Worm (Caenorhabditis elegans): ENCODE results near the gene str-188.

str-188 gene

DNA sequence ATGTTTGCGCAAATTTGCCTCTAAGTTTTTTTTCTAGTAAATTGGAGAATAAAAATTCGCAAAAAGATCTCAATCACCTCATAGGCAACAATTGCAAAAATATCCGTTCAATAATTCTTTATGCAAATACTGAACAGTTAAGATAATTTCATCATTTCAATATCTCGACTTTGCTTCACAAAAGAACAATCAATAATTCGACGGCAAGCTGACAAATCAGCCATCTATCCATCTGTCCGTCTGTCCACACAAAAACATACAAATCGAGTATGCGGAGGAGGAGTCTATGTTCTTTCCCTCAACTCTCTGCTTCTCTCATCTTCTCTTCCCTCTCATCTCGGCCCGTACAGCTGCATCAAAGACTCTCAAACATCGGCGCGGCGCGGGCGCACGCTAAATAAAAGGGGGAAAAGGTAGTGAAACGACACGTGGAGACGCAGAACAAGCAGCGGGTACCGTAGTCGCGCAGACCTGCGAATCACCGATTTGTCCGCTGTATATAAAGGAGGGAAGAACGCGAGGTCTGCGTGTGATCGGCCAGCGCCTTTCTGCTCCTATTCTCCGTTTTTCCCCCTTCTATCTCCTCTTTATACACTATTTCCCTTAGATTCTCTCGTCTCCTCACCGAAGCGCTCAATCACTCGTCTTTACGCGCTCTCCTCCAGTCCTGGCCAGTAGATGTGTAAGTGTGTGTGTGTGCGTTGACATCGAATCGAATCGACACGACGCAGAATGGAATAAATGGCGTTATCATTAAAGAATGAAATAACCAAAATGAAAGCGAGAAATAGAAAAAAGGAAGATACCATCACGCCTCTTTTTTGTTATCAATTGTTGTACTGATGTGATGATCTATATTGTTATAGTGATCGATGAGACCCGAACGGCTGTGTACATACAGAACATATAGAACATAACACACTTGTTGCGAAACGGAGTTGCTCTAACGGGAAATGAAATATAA, 14.5 kb downstream of the str-188 start:
- no peak for TF ChIP-seq aly-1 (tag; optimal IDR thresholded peaks at IDR 0.05)
- no peak for TF ChIP-seq hmbx-1 (tag; optimal IDR thresholded peaks at IDR 0.05)
- no peak for TF ChIP-seq ceh-36 (tag; optimal IDR thresholded peaks at IDR 0.05)
- TF ChIP-seq hmg-4 (GFP tag; optimal IDR thresholded peaks at IDR 0.05) = peak; percentile 87
- TF ChIP-seq hnd-1 (tag; optimal IDR thresholded peaks at IDR 0.05) = no peak
- TF ChIP-seq pes-1 (GFP tag; IDR thresholded peaks at IDR 0.05) = no peak
- no peak for TF ChIP-seq tra-4 (tag; optimal IDR thresholded peaks at IDR 0.05)
- no peak for TF ChIP-seq ceh-13 (GFP tag; optimal IDR thresholded peaks at IDR 0.05)
- peak; percentile 16 for TF ChIP-seq ets-7 (tag; optimal IDR thresholded peaks at IDR 0.05)
- TF ChIP-seq tbx-11 (GFP tag; IDR thresholded peaks at IDR 0.05) = no peak
- TF ChIP-seq F13C5.2 (tag; optimal IDR thresholded peaks at IDR 0.05) = peak; percentile 46
- peak; percentile 70 for TF ChIP-seq B0310.2 (tag; optimal IDR thresholded peaks at IDR 0.05)
- peak; percentile 49; the same call in 1 of the 2 replicates for TF ChIP-seq sea-1 (GFP tag; conservative IDR thresholded peaks at IDR 0.05)
- TF ChIP-seq flt-1 (GFP tag; IDR thresholded peaks at IDR 0.05) = peak; percentile 42; the same call in 1 of the 2 replicates
- TF ChIP-seq scrt-1 (GFP tag; IDR thresholded peaks at IDR 0.05) = no peak
- TF ChIP-seq ama-1 (optimal IDR thresholded peaks at IDR 0.05) = peak; percentile 81
- TF ChIP-seq tbx-37 (GFP tag; conservative IDR thresholded peaks at IDR 0.05) = 0 out of 2 replicates have a peak, but pooled peaks have one; percentile 13

DNA sequence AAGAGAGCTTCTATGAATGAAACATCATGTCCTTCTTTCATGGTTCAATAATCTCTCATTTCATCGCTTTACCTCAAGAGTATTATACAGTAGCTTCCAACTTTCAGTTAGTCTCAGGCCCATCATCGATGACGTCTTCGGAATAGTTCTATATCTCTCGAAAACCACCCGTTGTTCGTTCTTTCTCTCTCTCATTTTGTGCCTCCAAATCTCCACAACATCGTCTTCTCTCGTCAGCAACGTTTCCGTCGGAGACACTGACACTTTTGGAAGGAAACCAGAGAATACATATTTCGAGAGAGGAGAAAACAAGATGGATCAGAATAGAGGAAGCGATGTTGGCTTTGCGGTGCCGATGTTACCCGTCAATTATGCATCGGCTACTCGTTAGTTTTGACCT, 15.4 kb downstream of the str-188 start:
- TF ChIP-seq hnd-1 (tag; optimal IDR thresholded peaks at IDR 0.05) (no peak), pes-1 (GFP tag; IDR thresholded peaks at IDR 0.05) (no peak), aly-1 (tag; optimal IDR thresholded peaks at IDR 0.05) (no peak), ceh-13 (GFP tag; optimal IDR thresholded peaks at IDR 0.05) (no peak), F13C5.2 (tag; optimal IDR thresholded peaks at IDR 0.05) (no peak), B0310.2 (tag; optimal IDR thresholded peaks at IDR 0.05) (no peak), sea-1 (GFP tag; conservative IDR thresholded peaks at IDR 0.05) (no peak)

DNA sequence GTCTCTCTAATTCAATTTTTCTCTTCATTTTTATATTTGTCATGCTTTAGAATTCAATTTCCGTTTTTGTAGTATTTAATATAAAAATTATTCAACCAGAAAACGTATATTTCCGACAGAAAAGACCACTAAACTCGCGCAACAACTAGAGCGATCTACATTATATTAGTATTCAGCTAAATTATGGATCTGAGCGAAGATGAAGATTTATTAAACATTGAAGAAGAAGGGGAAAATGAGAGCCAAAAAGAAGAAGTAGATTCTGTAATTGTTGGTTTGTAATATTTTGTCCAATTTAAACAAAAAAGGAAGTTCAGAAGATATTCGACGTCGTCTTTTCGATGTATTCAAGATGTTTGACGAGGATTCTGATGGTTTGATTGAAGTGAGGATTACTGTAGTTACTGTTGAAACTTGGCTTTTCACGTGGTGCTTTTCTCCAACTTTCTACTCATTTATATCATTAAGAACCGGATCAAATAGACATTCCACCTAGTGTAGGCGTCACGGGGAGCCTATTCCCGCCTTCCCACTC, 17.5 kb downstream of the str-188 start, which contains the start of gene cal-7:
TSS of gene cal-7 (plus strand) at position 184 of the 535 bp plus-strand sequence.
- TF ChIP-seq ama-1 (optimal IDR thresholded peaks at IDR 0.05) = no peak
- no peak for TF ChIP-seq pes-1 (GFP tag; IDR thresholded peaks at IDR 0.05)
- no peak for TF ChIP-seq scrt-1 (GFP tag; IDR thresholded peaks at IDR 0.05)
- TF ChIP-seq B0310.2 (tag; optimal IDR thresholded peaks at IDR 0.05) = no peak
- no peak for TF ChIP-seq ceh-36 (tag; optimal IDR thresholded peaks at IDR 0.05)
- no peak for TF ChIP-seq aly-1 (tag; optimal IDR thresholded peaks at IDR 0.05)
- TF ChIP-seq ets-7 (tag; optimal IDR thresholded peaks at IDR 0.05) = no peak
- TF ChIP-seq tbx-11 (GFP tag; IDR thresholded peaks at IDR 0.05) = no peak
- TF ChIP-seq tbx-37 (GFP tag; conservative IDR thresholded peaks at IDR 0.05) = no peak
- no peak for TF ChIP-seq flt-1 (GFP tag; IDR thresholded peaks at IDR 0.05)
- TF ChIP-seq ceh-13 (GFP tag; optimal IDR thresholded peaks at IDR 0.05) = no peak
- no peak for TF ChIP-seq hnd-1 (tag; optimal IDR thresholded peaks at IDR 0.05)
- no peak for TF ChIP-seq tra-4 (tag; optimal IDR thresholded peaks at IDR 0.05)
- TF ChIP-seq F13C5.2 (tag; optimal IDR thresholded peaks at IDR 0.05) = no peak

DNA sequence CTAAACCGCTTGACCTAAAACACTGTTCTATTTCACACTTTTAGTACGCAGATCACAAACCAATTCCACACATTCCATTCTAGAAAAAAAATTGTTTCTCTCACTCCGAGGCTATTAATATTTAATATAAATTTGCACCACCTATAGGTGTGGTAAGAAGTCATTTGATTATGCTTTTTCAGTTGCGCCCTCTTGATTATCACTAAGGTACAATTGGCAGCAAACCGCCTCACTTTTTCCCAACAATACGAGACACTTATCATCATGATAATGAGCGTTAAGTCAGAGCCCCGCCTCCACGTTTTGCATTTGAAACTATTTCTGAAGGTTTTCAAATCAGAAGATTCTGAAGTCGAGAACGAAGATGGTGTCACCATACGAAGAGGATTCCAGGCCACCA, 20.8 kb downstream of the str-188 start, which contains the start of gene aqp-4:
TSS of gene aqp-4 (plus strand) at position 270 of the 400 bp plus-strand sequence.
- TF ChIP-seq flt-1 (GFP tag; IDR thresholded peaks at IDR 0.05) (no peak), sea-1 (GFP tag; conservative IDR thresholded peaks at IDR 0.05) (no peak), scrt-1 (GFP tag; IDR thresholded peaks at IDR 0.05) (no peak), hmbx-1 (tag; optimal IDR thresholded peaks at IDR 0.05) (no peak), aly-1 (tag; optimal IDR thresholded peaks at IDR 0.05) (no peak), ceh-36 (tag; optimal IDR thresholded peaks at IDR 0.05) (no peak), ets-7 (tag; optimal IDR thresholded peaks at IDR 0.05) (no peak), hnd-1 (tag; optimal IDR thresholded peaks at IDR 0.05) (no peak), B0310.2 (tag; optimal IDR thresholded peaks at IDR 0.05) (no peak), ama-1 (optimal IDR thresholded peaks at IDR 0.05) (no peak), tbx-37 (GFP tag; conservative IDR thresholded peaks at IDR 0.05) (no peak), hmg-4 (GFP tag; optimal IDR thresholded peaks at IDR 0.05) (no peak), ceh-13 (GFP tag; optimal IDR thresholded peaks at IDR 0.05) (no peak), tra-4 (tag; optimal IDR thresholded peaks at IDR 0.05) (no peak), F13C5.2 (tag; optimal IDR thresholded peaks at IDR 0.05) (no peak), tbx-11 (GFP tag; IDR thresholded peaks at IDR 0.05) (no peak), pes-1 (GFP tag; IDR thresholded peaks at IDR 0.05) (no peak)

DNA sequence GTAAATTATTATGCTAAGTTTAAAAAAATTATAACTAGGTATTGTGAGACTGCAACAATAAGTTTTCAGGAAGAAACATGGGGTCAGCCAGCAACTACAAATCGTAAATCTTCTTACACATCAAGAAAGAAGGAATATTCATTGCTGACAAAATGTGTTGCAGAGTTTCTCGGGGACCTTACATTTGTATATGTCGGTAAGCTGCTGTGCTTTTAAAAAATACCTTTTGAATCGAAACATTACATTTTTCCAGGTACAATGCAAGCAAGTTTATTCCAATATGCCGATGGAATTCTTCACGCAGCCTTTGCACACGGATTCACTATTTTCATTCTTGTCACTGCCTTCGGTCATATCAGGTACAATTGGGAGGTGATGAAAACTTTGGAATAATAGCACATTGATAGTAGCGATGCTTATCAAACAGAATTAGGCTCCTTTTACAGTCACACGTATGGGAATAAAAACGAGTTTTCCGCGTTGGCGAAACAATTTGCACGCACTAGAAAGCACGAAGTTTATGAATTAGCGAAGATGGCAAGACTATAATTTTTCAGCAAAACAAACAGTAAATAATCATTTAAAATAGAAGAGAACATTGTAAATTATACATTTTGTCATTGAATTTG, 21.7 kb downstream of the str-188 start:
- no peak for TF ChIP-seq hmg-4 (GFP tag; optimal IDR thresholded peaks at IDR 0.05)
- no peak for TF ChIP-seq ceh-36 (tag; optimal IDR thresholded peaks at IDR 0.05)
- no peak for TF ChIP-seq ceh-13 (GFP tag; optimal IDR thresholded peaks at IDR 0.05)
- no peak for TF ChIP-seq ets-7 (tag; optimal IDR thresholded peaks at IDR 0.05)
- TF ChIP-seq hmbx-1 (tag; optimal IDR thresholded peaks at IDR 0.05) = no peak
- no peak for TF ChIP-seq sea-1 (GFP tag; conservative IDR thresholded peaks at IDR 0.05)
- no peak for TF ChIP-seq flt-1 (GFP tag; IDR thresholded peaks at IDR 0.05)
- no peak for TF ChIP-seq hnd-1 (tag; optimal IDR thresholded peaks at IDR 0.05)
- TF ChIP-seq pes-1 (GFP tag; IDR thresholded peaks at IDR 0.05) = no peak
- no peak for TF ChIP-seq scrt-1 (GFP tag; IDR thresholded peaks at IDR 0.05)
- no peak for TF ChIP-seq tra-4 (tag; optimal IDR thresholded peaks at IDR 0.05)
- no peak for TF ChIP-seq tbx-11 (GFP tag; IDR thresholded peaks at IDR 0.05)
- TF ChIP-seq aly-1 (tag; optimal IDR thresholded peaks at IDR 0.05) = no peak
- no peak for TF ChIP-seq B0310.2 (tag; optimal IDR thresholded peaks at IDR 0.05)
- TF ChIP-seq ama-1 (optimal IDR thresholded peaks at IDR 0.05) = no peak
- TF ChIP-seq tbx-37 (GFP tag; conservative IDR thresholded peaks at IDR 0.05) = no peak
- no peak for TF ChIP-seq F13C5.2 (tag; optimal IDR thresholded peaks at IDR 0.05)

DNA sequence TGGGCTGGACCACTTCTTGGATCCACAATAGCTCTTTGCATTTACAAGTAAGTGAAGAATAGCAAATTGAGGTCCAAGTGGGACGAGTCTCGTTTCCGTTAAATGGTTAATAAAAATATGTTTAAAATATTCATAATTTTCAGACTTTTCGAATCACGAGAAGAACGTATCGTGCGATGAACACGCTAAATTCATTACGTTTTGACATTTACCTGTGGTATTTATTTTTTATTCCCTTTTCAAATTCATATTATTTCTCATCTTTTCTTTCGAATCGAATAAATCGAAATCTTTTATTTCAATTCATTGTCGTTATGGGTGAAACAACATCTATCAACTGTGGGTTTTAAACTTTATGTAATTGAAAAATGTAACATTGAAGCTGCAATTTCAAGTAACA, 22.9 kb downstream of the str-188 start, which contains the start of gene marc-1:
TSS of gene marc-1 (plus strand) at position 301 of the 400 bp plus-strand sequence.
- no peak for TF ChIP-seq ceh-36 (tag; optimal IDR thresholded peaks at IDR 0.05)
- TF ChIP-seq flt-1 (GFP tag; IDR thresholded peaks at IDR 0.05) = no peak
- no peak for TF ChIP-seq hmg-4 (GFP tag; optimal IDR thresholded peaks at IDR 0.05)
- no peak for TF ChIP-seq hnd-1 (tag; optimal IDR thresholded peaks at IDR 0.05)
- no peak for TF ChIP-seq aly-1 (tag; optimal IDR thresholded peaks at IDR 0.05)
- TF ChIP-seq hmbx-1 (tag; optimal IDR thresholded peaks at IDR 0.05) = no peak
- no peak for TF ChIP-seq tbx-11 (GFP tag; IDR thresholded peaks at IDR 0.05)
- TF ChIP-seq F13C5.2 (tag; optimal IDR thresholded peaks at IDR 0.05) = no peak
- TF ChIP-seq B0310.2 (tag; optimal IDR thresholded peaks at IDR 0.05) = no peak

Data from whole organism, early embryonic.